Fruit fly (Drosophila melanogaster) whole organism, embryonic: ENCODE results near the gene CG33120.

Experiments used
- C15 ChIP-seq: fragments of 200-800 bp; sonication (Bioruptor generic); IDR thresholded peaks from 3 replicates; pipeline ENCODE4 v1.3.6; 2022; ENCODE audit warnings: missing biosample characterization, missing genetic modification characterization
- CG1024 ChIP-seq: fragments of 200-800 bp; sonication (Bioruptor generic); IDR thresholded peaks from 2 replicates; pipeline ENCODE4 v1.3.6; 2022; ENCODE audit warnings: missing biosample characterization, missing genetic modification characterization
- CG10274 ChIP-seq: fragments of 200-800 bp; sonication (Bioruptor generic); optimal IDR thresholded peaks from 3 replicates; lab custom pipeline; 2017; ENCODE audit warnings: missing biosample characterization, mild to moderate bottlenecking, missing genetic modification characterization
- CG10979 ChIP-seq: fragments of 200-800 bp; sonication (Bioruptor generic); optimal IDR thresholded peaks from 2 replicates; lab custom pipeline; 2018; ENCODE audit warnings: missing biosample characterization, mild to moderate bottlenecking, missing genetic modification characterization, moderate library complexity
- CG12659 ChIP-seq: fragments of 200-800 bp; sonication (Bioruptor generic); optimal IDR thresholded peaks from 3 replicates; lab custom pipeline; 2017; ENCODE audit warnings: mild to moderate bottlenecking, missing biosample characterization, missing genetic modification reagents, missing genetic modification characterization
- CG12942 ChIP-seq: fragments of 200-800 bp; sonication (Bioruptor generic); optimal IDR thresholded peaks from 3 replicates; lab custom pipeline; 2016; ENCODE audit warnings: missing biosample characterization, missing genetic modification characterization
- CG13123 ChIP-seq: fragments of 200-800 bp; sonication (Bioruptor generic); optimal IDR thresholded peaks from 2 replicates; lab custom pipeline; 2016; ENCODE audit warnings: missing biosample characterization, missing genetic modification characterization
- CG14860 ChIP-seq: fragments of 200-800 bp; sonication (Bioruptor generic); IDR thresholded peaks from 3 replicates; pipeline ENCODE4 v1.3.6; 2022; ENCODE audit warnings: missing biosample characterization, missing genetic modification characterization; ENCODE audit not compliant: partially characterized antibody
- CG1647 ChIP-seq: fragments of 200-800 bp; sonication (Bioruptor generic); optimal IDR thresholded peaks from 3 replicates; lab custom pipeline; 2016; ENCODE audit warnings: missing biosample characterization, missing genetic modification characterization
- CG17361 ChIP-seq: fragments of 200-800 bp; sonication (Bioruptor generic); IDR thresholded peaks from 3 replicates; pipeline ENCODE4 v1.3.6; 2022; ENCODE audit warnings: missing biosample characterization, missing genetic modification characterization
- CG17912 ChIP-seq: fragments of 200-800 bp; sonication (Bioruptor generic); optimal IDR thresholded peaks from 2 replicates; lab custom pipeline; 2018; ENCODE audit warnings: missing biosample characterization, mild to moderate bottlenecking, missing genetic modification characterization
- CG2202 ChIP-seq: fragments of 200-800 bp; sonication (Bioruptor generic); optimal IDR thresholded peaks from 2 replicates; lab custom pipeline; 2018; ENCODE audit warnings: missing biosample characterization, mild to moderate bottlenecking, missing genetic modification characterization
- CG3163 ChIP-seq: fragments of 200-800 bp; sonication (Bioruptor generic); optimal IDR thresholded peaks from 3 replicates; lab custom pipeline; 2016; ENCODE audit warnings: missing biosample characterization, missing genetic modification characterization
- CG5245 ChIP-seq: fragments of 200-800 bp; sonication (Bioruptor generic); optimal IDR thresholded peaks from 3 replicates; lab custom pipeline; 2016; ENCODE audit warnings: missing biosample characterization, missing genetic modification characterization
- CG7556 ChIP-seq: fragments of 200-800 bp; sonication (Bioruptor generic); optimal IDR thresholded peaks from 2 replicates; lab custom pipeline; 2017; ENCODE audit warnings: missing biosample characterization, mild to moderate bottlenecking, missing genetic modification characterization
- CG8924 ChIP-seq: fragments of 200-800 bp; optimal IDR thresholded peaks from 3 replicates; lab custom pipeline; 2019; ENCODE audit warnings: missing biosample characterization, mild to moderate bottlenecking, missing genetic modification characterization, moderate library complexity
- CTCF ChIP-seq: fragments of 200-800 bp; sonication (Bioruptor generic); optimal IDR thresholded peaks from 2 replicates; lab custom pipeline; 2017; ENCODE audit warnings: missing biosample characterization, mild to moderate bottlenecking, missing genetic modification characterization, moderate library complexity
- Dll ChIP-seq: fragments of 200-800 bp; sonication (Bioruptor generic); IDR thresholded peaks from 4 replicates; pipeline ENCODE4 v1.3.6; 2022; ENCODE audit warnings: missing biosample characterization, missing genetic modification characterization; ENCODE audit not compliant: partially characterized antibody
- Elba2 ChIP-seq: fragments of 200-800 bp; sonication (Bioruptor generic); optimal IDR thresholded peaks from 3 replicates; lab custom pipeline; 2016; ENCODE audit warnings: missing biosample characterization, missing genetic modification characterization
- Fer2 ChIP-seq: fragments of 200-800 bp; sonication (Bioruptor generic); optimal IDR thresholded peaks from 2 replicates; lab custom pipeline; 2018; ENCODE audit warnings: missing biosample characterization, mild to moderate bottlenecking, missing genetic modification characterization, moderate library complexity
- Gsc ChIP-seq: fragments of 200-800 bp; sonication (Bioruptor generic); IDR thresholded peaks from 2 replicates; pipeline ENCODE4 v1.3.6; 2022; ENCODE audit warnings: missing biosample characterization, missing genetic modification characterization
- HHEX ChIP-seq: fragments of 200-800 bp; sonication (Bioruptor generic); optimal IDR thresholded peaks from 3 replicates; lab custom pipeline; 2017; ENCODE audit warnings: missing biosample characterization, mild to moderate bottlenecking, missing genetic modification characterization, missing genetic modification reagents
- Hand ChIP-seq: fragments of 200-800 bp; sonication (Bioruptor generic); optimal IDR thresholded peaks from 2 replicates; lab custom pipeline; 2017; ENCODE audit warnings: mild to moderate bottlenecking, missing biosample characterization, missing genetic modification reagents, missing genetic modification characterization
- Med ChIP-seq: fragments of 200-800 bp; sonication (Bioruptor generic); peaks from one replicate; lab custom pipeline; 2016; ENCODE audit warnings: missing biosample characterization, missing genetic modification characterization, mild to moderate bottlenecking, inconsistent platforms, moderate library complexity
- NfI ChIP-seq: fragments of 200-800 bp; sonication (Bioruptor generic); optimal IDR thresholded peaks from 3 replicates; lab custom pipeline; 2018; ENCODE audit warnings: missing biosample characterization, mild to moderate bottlenecking, missing genetic modification characterization, moderate library complexity
- Pdp1 ChIP-seq, 2 experiments: fragments of 200-800 bp; sonication (Bioruptor generic); optimal IDR thresholded peaks; 3 replicates each; lab custom pipeline; 2016; ENCODE audit warnings: missing biosample characterization in 2 of 2, missing genetic modification characterization in 2 of 2, mild to moderate bottlenecking in 1 of 2, moderate library complexity in 1 of 2
- Ptx1 ChIP-seq: fragments of 200-800 bp; sonication (Bioruptor generic); IDR thresholded peaks from 2 replicates; pipeline ENCODE4 v1.3.6; 2022; ENCODE audit warnings: missing biosample characterization, missing genetic modification characterization
- Tbp ChIP-seq: fragments of >200 bp; optimal IDR thresholded peaks from 2 replicates; lab custom pipeline; 2018; ENCODE audit warnings: missing biosample characterization, missing genetic modification characterization
- Usf ChIP-seq: fragments of 200-800 bp; sonication (Bioruptor generic); optimal IDR thresholded peaks from 2 replicates; lab custom pipeline; 2017; ENCODE audit warnings: missing genotype, missing biosample characterization, missing genetic modification characterization
- ash1 ChIP-seq: fragments of 200-800 bp; sonication (Bioruptor generic); optimal IDR thresholded peaks from 2 replicates; lab custom pipeline; 2018; ENCODE audit warnings: missing biosample characterization, mild to moderate bottlenecking, missing genetic modification characterization
- bab2 ChIP-seq: fragments of 200-800 bp; sonication (Bioruptor generic); optimal IDR thresholded peaks from 2 replicates; lab custom pipeline; 2016; ENCODE audit warnings: missing biosample characterization, missing genetic modification characterization
- chif ChIP-seq, 2 experiments: fragments of 200-800 bp; sonication (Bioruptor generic); optimal IDR thresholded peaks; 3 replicates each; lab custom pipeline; 2016; ENCODE audit warnings: missing biosample characterization in 2 of 2, missing genetic modification characterization in 2 of 2
- corto ChIP-seq: fragments of 200-800 bp; sonication (Bioruptor generic); optimal IDR thresholded peaks from 2 replicates; lab custom pipeline; 2016; ENCODE audit warnings: missing biosample characterization, mild to moderate bottlenecking, missing genetic modification characterization, moderate library complexity
- crp ChIP-seq, 2 experiments: fragments of 200-800 bp; sonication (Bioruptor generic); optimal IDR thresholded peaks; 2 replicates in 1 of 2; 3 replicates in 1 of 2; lab custom pipeline; 2017; ENCODE audit warnings: missing biosample characterization in 2 of 2, missing genetic modification characterization in 2 of 2, mild to moderate bottlenecking in 1 of 2, moderate library complexity in 1 of 2
- dmrt99B ChIP-seq: fragments of 200-800 bp; sonication (Bioruptor generic); optimal IDR thresholded peaks from 2 replicates; lab custom pipeline; 2018; ENCODE audit warnings: missing biosample characterization, mild to moderate bottlenecking, missing genetic modification characterization, moderate library complexity
- emc ChIP-seq: fragments of 200-800 bp; sonication (Bioruptor generic); optimal IDR thresholded peaks from 2 replicates; lab custom pipeline; 2016; ENCODE audit warnings: missing biosample characterization, missing genetic modification characterization
- ems ChIP-seq: fragments of 200-800 bp; sonication (Bioruptor generic); optimal IDR thresholded peaks from 3 replicates; lab custom pipeline; 2016; ENCODE audit warnings: missing biosample characterization, missing genetic modification characterization
- esg ChIP-seq: fragments of 200-800 bp; sonication (Bioruptor generic); conservative IDR thresholded peaks from 2 replicates; pipeline ENCODE4 v1.3.6; 2022; ENCODE audit warnings: missing biosample characterization, missing genetic modification characterization
- fd3F ChIP-seq: fragments of 200-800 bp; sonication (Bioruptor generic); optimal IDR thresholded peaks from 2 replicates; lab custom pipeline; 2018; ENCODE audit warnings: missing biosample characterization, mild to moderate bottlenecking, missing genetic modification characterization, moderate library complexity
- fd64A ChIP-seq: fragments of 200-800 bp; sonication (Bioruptor generic); optimal IDR thresholded peaks from 3 replicates; lab custom pipeline; 2018; ENCODE audit warnings: missing biosample characterization, mild to moderate bottlenecking, missing genetic modification characterization
- fru ChIP-seq: fragments of >200 bp; optimal IDR thresholded peaks from 2 replicates; lab custom pipeline; 2017
- lbe ChIP-seq: fragments of 200-800 bp; sonication (Bioruptor generic); optimal IDR thresholded peaks from 2 replicates; lab custom pipeline; 2016; ENCODE audit warnings: missing biosample characterization, mild to moderate bottlenecking, missing genetic modification characterization
- lov ChIP-seq, 2 experiments: fragments of 200-800 bp in 1 of 2; fragments of >200 bp in 1 of 2; sonication (Bioruptor generic) in 1 of 2; IDR thresholded peaks in 1 of 2; optimal IDR thresholded peaks in 1 of 2; 2 replicates in 1 of 2; 3 replicates in 1 of 2; pipeline versions ENCODE4 v1.3.6 to Lab custom; 2017 to 2022; ENCODE audit warnings: missing biosample characterization in 1 of 2, missing genetic modification characterization in 1 of 2
- mam ChIP-seq: fragments of 200-800 bp; sonication (Bioruptor generic); optimal IDR thresholded peaks from 3 replicates; lab custom pipeline; 2016; ENCODE audit warnings: missing biosample characterization, missing genetic modification characterization
- pho ChIP-seq: fragments of 200-800 bp; sonication (Bioruptor generic); optimal IDR thresholded peaks from 2 replicates; lab custom pipeline; 2016; ENCODE audit warnings: missing biosample characterization, missing genetic modification characterization
- so ChIP-seq: fragments of 200-800 bp; sonication (Bioruptor generic); IDR thresholded peaks from 3 replicates; pipeline ENCODE4 v1.3.6; 2022; ENCODE audit warnings: missing biosample characterization, missing genetic modification characterization
- ttk ChIP-seq: fragments of 200-800 bp; sonication (Bioruptor generic); IDR thresholded peaks from 2 replicates; pipeline ENCODE4 v2.1.2; 2022; ENCODE audit warnings: missing biosample characterization, missing genetic modification characterization
- vnd ChIP-seq: fragments of 200-800 bp; sonication (Bioruptor generic); IDR thresholded peaks from 3 replicates; pipeline ENCODE4 v1.3.6; 2022; ENCODE audit warnings: missing biosample characterization, missing genetic modification characterization; ENCODE audit not compliant: partially characterized antibody
- z ChIP-seq: fragments of 200-800 bp; sonication (Bioruptor generic); IDR thresholded peaks from 3 replicates; pipeline ENCODE4 v1.3.6; 2022; ENCODE audit warnings: missing biosample characterization, missing genetic modification characterization

Gene CG33120

DNA sequence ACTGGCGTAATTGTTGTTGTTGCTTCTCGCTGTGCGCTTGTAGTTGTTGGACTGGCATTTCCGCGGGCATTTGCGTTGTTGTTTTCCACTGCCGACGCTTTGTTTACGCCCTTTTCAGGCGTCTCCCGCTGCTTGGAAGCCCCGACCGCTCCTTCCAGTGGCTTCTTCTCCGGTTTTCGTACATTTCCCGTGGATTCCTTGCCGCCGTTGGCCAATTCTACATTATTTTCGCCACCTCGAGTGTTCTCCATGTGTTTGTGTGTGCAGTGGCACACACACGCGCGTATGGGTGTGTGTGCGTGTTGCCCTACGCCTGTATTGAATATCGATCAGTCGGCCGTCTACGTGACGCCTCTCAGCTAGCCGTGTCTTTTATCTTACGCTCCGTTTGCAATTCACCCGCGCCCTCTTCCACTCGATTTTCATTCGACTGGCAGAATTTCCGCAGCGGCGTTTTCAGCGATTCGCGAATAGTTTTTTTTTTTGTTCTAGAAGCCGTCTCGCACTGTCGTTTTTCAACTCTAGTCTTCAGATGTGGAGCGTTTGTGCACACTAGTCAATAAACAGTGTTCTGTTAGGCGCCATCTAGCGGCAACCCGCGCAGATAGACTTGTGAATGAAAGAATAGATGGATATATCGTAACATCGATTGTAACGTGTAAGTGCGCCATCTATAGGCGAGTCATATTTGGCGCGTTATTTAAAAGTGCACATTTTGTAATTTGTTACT is 5.1 kb downstream of the CG33120 start, which contains the start of gene CG10600 (continued):
- TF ChIP-seq Hand (GFP tag; lab: Kevin White, UChicago) (no peak), Pdp1 (GFP tag; optimal IDR thresholded peaks at IDR 0.05; lab: Kevin White, UChicago) (peak; percentile 84), dmrt99B (no peak), Elba2 (peak; percentile 43), CG17361 (GFP tag; lab: Robert Waterston, UW) (peak; percentile 69), ems (GFP tag; lab: Kevin White, UChicago) (peak; percentile 86), Med (GFP tag; lab: Kevin White, UChicago) (peak; percentile 98), ash1 (peak; percentile 30), CG8924 (tag; lab: Kevin White, UChicago) (peak; percentile 45), CG2202 (tag; lab: Kevin White, UChicago) (peak; percentile 44), Usf (GFP tag; lab: Kevin White, UChicago) (peak; percentile 53), crp (GFP tag; optimal IDR thresholded peaks at IDR 0.05; lab: Kevin White, UChicago) (peak in 1 of 2 experiments; percentile 44), lbe (GFP tag; lab: Kevin White, UChicago) (peak; percentile 86), vnd (GFP tag; lab: Robert Waterston, UW) (peak; percentile 58), pho (peak; percentile 88), CG12942 (GFP tag; lab: Kevin White, UChicago) (peak; percentile 86), Dll (GFP tag; lab: Robert Waterston, UW) (peak; percentile 76), chif (GFP tag; optimal IDR thresholded peaks at IDR 0.05; lab: Kevin White, UChicago) (peak; percentile 79 to 83), Ptx1 (GFP tag; lab: Robert Waterston, UW) (peak; percentile 69), CG3163 (GFP tag; lab: Kevin White, UChicago) (peak; percentile 80), CG1024 (GFP tag; lab: Robert Waterston, UW) (peak; percentile 69), CG5245 (GFP tag; lab: Kevin White, UChicago) (peak; percentile 87), Fer2 (tag; lab: Kevin White, UChicago) (peak; percentile 41), ttk (GFP tag; lab: Robert Waterston, UW) (peak; percentile 60), CG10274 (GFP tag; lab: Kevin White, UChicago) (no peak), Tbp (GFP tag; lab: Kevin White, UChicago) (no peak), corto (GFP tag; lab: Kevin White, UChicago) (no peak), CG17912 (GFP tag; lab: Kevin White, UChicago) (peak; percentile 83), bab2 (peak; percentile 84), C15 (GFP tag; lab: Robert Waterston, UW) (no peak), z (GFP tag; lab: Robert Waterston, UW) (no peak), CG7556 (GFP tag; lab: Kevin White, UChicago) (peak; percentile 78), CG12659 (peak; percentile 93), CG13123 (GFP tag; lab: Kevin White, UChicago) (peak; percentile 77), so (GFP tag; lab: Robert Waterston, UW) (no peak), NfI (GFP tag; lab: Kevin White, UChicago) (peak; percentile 86), fru (lab: Kevin White, UChicago) (no peak), esg (GFP tag; lab: Robert Waterston, UW) (no peak), fd64A (peak; percentile 10), lov (optimal IDR thresholded peaks at IDR 0.05; lab: Kevin White, UChicago) (no peak), lov (GFP tag; IDR thresholded peaks at IDR 0.05; lab: Robert Waterston, UW) (peak; percentile 70; the same call in 1 of the 3 replicates), mam (GFP tag; lab: Kevin White, UChicago) (peak; percentile 92), Gsc (GFP tag; lab: Robert Waterston, UW) (no peak), CG14860 (peak; percentile 76), CG10979 (peak; percentile 50), fd3F (GFP tag; lab: Kevin White, UChicago) (peak; percentile 58), emc (GFP tag; lab: Kevin White, UChicago) (peak; percentile 76), HHEX (GFP tag; lab: Kevin White, UChicago) (peak; percentile 77), CTCF (GFP tag; lab: Kevin White, UChicago) (peak; percentile 100), CG1647 (GFP tag; lab: Kevin White, UChicago) (peak; percentile 84)
